Fruit fly (Drosophila melanogaster) whole organism, embryonic: ENCODE data around the gene fz3.

Experiments used
- Blimp-1 ChIP-seq: fragments of 200-800 bp; sonication (Bioruptor generic); optimal IDR thresholded peaks from 3 replicates; lab custom pipeline; 2018; ENCODE audit warnings: missing biosample characterization, missing genetic modification characterization, mild to moderate bottlenecking, moderate library complexity, missing genetic modification reagents
- C15 ChIP-seq: fragments of 200-800 bp; sonication (Bioruptor generic); IDR thresholded peaks from 3 replicates; pipeline ENCODE4 v1.3.6; 2022; ENCODE audit warnings: missing biosample characterization, missing genetic modification characterization
- CG14014 ChIP-seq: fragments of 200-800 bp; sonication (Bioruptor generic); IDR thresholded peaks from 2 replicates; pipeline ENCODE4 v1.3.6; 2022; ENCODE audit warnings: missing biosample characterization, missing genetic modification characterization
- CG6765 ChIP-seq: fragments of 200-800 bp; sonication (Bioruptor generic); optimal IDR thresholded peaks from 3 replicates; lab custom pipeline; 2017; ENCODE audit warnings: missing biosample characterization, mild to moderate bottlenecking, missing genetic modification characterization
- Dll ChIP-seq: fragments of 200-800 bp; sonication (Bioruptor generic); IDR thresholded peaks from 4 replicates; pipeline ENCODE4 v1.3.6; 2022; ENCODE audit warnings: missing biosample characterization, missing genetic modification characterization; ENCODE audit not compliant: partially characterized antibody
- HmgZ ChIP-seq: fragments of 200-800 bp; sonication (Bioruptor generic); optimal IDR thresholded peaks from 2 replicates; lab custom pipeline; 2018; ENCODE audit warnings: missing biosample characterization, mild to moderate bottlenecking, missing genetic modification characterization
- ac ChIP-seq: fragments of 200-800 bp; sonication (Bioruptor generic); optimal IDR thresholded peaks from 3 replicates; lab custom pipeline; 2017; ENCODE audit warnings: missing biosample characterization, mild to moderate bottlenecking, missing genetic modification characterization
- fru ChIP-seq: fragments of >200 bp; optimal IDR thresholded peaks from 2 replicates; lab custom pipeline; 2017
- ken ChIP-seq: fragments of 200-800 bp; sonication (Bioruptor generic); IDR thresholded peaks from 3 replicates; pipeline ENCODE4 v1.3.6; 2022; ENCODE audit warnings: missing biosample characterization, missing genetic modification characterization
- ro ChIP-seq: fragments of 200-800 bp; sonication (Bioruptor generic); IDR thresholded peaks from 2 replicates; pipeline ENCODE4 v1.3.6; 2022; ENCODE audit warnings: missing biosample characterization, missing genetic modification characterization
- sc ChIP-seq, 3 experiments: fragments of >200 bp in 2 of 3; fragments of 200-800 bp in 1 of 3; sonication (Bioruptor generic) in 1 of 3; optimal IDR thresholded peaks; 2 replicates in 2 of 3; 3 replicates in 1 of 3; lab custom pipeline; 2017; ENCODE audit warnings: mild to moderate bottlenecking in 1 of 3, missing biosample characterization in 1 of 3, missing genetic modification characterization in 1 of 3, missing genetic modification reagents in 1 of 3
- sisA ChIP-seq: fragments of 200-800 bp; sonication (Bioruptor generic); IDR thresholded peaks from 2 replicates; pipeline ENCODE4 v1.3.6; 2022; ENCODE audit warnings: missing biosample characterization, missing genetic modification characterization
- usp ChIP-seq: fragments of >200 bp; optimal IDR thresholded peaks from 2 replicates; lab custom pipeline; 2017; ENCODE audit warnings: missing biosample characterization, missing genetic modification characterization

DNA sequence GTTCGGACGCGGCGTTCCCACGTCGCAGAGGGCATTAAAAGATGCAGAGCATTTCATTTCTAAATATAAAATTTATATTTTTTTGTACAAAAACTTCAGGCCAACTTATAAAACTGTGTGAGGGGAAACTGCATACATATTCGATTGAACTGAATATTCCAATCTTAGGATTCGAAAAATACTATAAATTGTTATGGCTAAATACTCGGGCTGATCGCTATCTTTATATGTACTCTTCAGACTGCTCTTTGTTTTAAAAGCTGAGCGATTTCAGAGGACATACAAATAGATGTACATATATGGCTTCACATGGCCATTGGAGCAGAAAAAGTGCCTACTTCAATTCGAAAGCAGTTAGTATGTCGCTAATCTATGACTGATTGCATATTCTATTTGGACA lies 33.6 kb downstream of the fz3 start, which contains the start of gene CG13359:
- no peak for TF ChIP-seq fru
- TF ChIP-seq CG14014 = no peak
- TF ChIP-seq C15 = no peak
- TF ChIP-seq sc (optimal IDR thresholded peaks at IDR 0.05; lab: Kevin White, UChicago) = no peak
- no peak for TF ChIP-seq sc (GFP tag; optimal IDR thresholded peaks at IDR 0.05; lab: Kevin White, UChicago)
- TF ChIP-seq CG6765 (GFP tag; lab: Kevin White, UChicago) = no peak
- TF ChIP-seq Dll (GFP tag; lab: Robert Waterston, UW) = no peak
- TF ChIP-seq Blimp-1 (GFP tag; lab: Kevin White, UChicago) = no peak
- TF ChIP-seq ro (GFP tag; lab: Robert Waterston, UW) = no peak
- TF ChIP-seq sisA (GFP tag; lab: Robert Waterston, UW) = no peak
- TF ChIP-seq ken (GFP tag; lab: Robert Waterston, UW) = no peak
- no peak for TF ChIP-seq HmgZ (tag; lab: Kevin White, UChicago)
- no peak for TF ChIP-seq ac
- no peak for TF ChIP-seq usp (GFP tag; lab: Kevin White, UChicago)
